Fruit fly (Drosophila melanogaster) whole organism, prepupa: ENCODE measurements around the gene CG42747.

Experiments
- CG6276 ChIP-seq: fragments of 200-800 bp; sonication (Bioruptor generic); optimal IDR thresholded peaks from 2 replicates; lab custom pipeline; 2017; ENCODE audit warnings: missing biosample characterization, mild to moderate bottlenecking, missing genetic modification characterization
- CG8319 ChIP-seq: fragments of 200-800 bp; sonication (Bioruptor generic); optimal IDR thresholded peaks from 3 replicates; lab custom pipeline; 2016; ENCODE audit warnings: missing biosample characterization, missing genetic modification characterization
- CG8632 ChIP-seq: fragments of 200-800 bp; sonication (Bioruptor generic); optimal IDR thresholded peaks from 3 replicates; lab custom pipeline; 2016; ENCODE audit warnings: missing biosample characterization, missing genetic modification characterization
- Ets21C ChIP-seq: fragments of 200-800 bp; sonication (Bioruptor generic); optimal IDR thresholded peaks from 3 replicates; lab custom pipeline; 2016; ENCODE audit warnings: missing biosample characterization, missing genetic modification characterization
- Ets96B ChIP-seq: fragments of 200-800 bp; optimal IDR thresholded peaks from 2 replicates; lab custom pipeline; 2019; ENCODE audit warnings: missing biosample characterization, mild to moderate bottlenecking, missing genetic modification characterization, moderate library complexity
- OdsH ChIP-seq: fragments of 200-800 bp; sonication (Bioruptor generic); optimal IDR thresholded peaks from 3 replicates; lab custom pipeline; 2016; ENCODE audit warnings: missing biosample characterization, missing genetic modification characterization
- Sox102F ChIP-seq: fragments of 200-800 bp; sonication (Bioruptor generic); optimal IDR thresholded peaks from 2 replicates; lab custom pipeline; 2016; ENCODE audit warnings: missing biosample characterization, mild to moderate bottlenecking, missing genetic modification characterization
- Sox14 ChIP-seq: fragments of 200-800 bp; sonication (Bioruptor generic); optimal IDR thresholded peaks from 3 replicates; lab custom pipeline; 2016; ENCODE audit warnings: missing biosample characterization, missing genetic modification characterization
- cyc ChIP-seq: fragments of 200-800 bp; sonication (Bioruptor generic); optimal IDR thresholded peaks from 3 replicates; lab custom pipeline; 2016; ENCODE audit warnings: missing biosample characterization, missing genetic modification characterization
- svp ChIP-seq: fragments of 200-800 bp; sonication (Bioruptor generic); peaks from one replicate; lab custom pipeline; 2016; ENCODE audit warnings: missing biosample characterization, missing genetic modification characterization

dm6 chr3L:6447203-6447602, 46.8 kb downstream of the CG42747 start:
- no peak for TF ChIP-seq svp (GFP tag; lab: Kevin White, UChicago)
- no peak for TF ChIP-seq Sox102F
- no peak for TF ChIP-seq Sox14 (GFP tag; lab: Kevin White, UChicago)
- no peak for TF ChIP-seq CG8632 (GFP tag; lab: Kevin White, UChicago)
- peak; percentile 14 for TF ChIP-seq CG6276 (GFP tag; lab: Kevin White, UChicago)
- TF ChIP-seq CG8319 (GFP tag; lab: Kevin White, UChicago), result no peak
- TF ChIP-seq OdsH (GFP tag; lab: Kevin White, UChicago), result no peak
- no peak for TF ChIP-seq Ets21C
- TF ChIP-seq Ets96B, result no peak
- TF ChIP-seq cyc, result no peak
